Worm (Caenorhabditis elegans) whole organism, L1 larva: ENCODE results near the gene lec-2.

Experiments used
- ceh-82 ChIP-seq, 3 experiments: fragments of 150-350 bp in 1 of 3; sonication (generic microtip) in 2 of 3; optimal IDR thresholded peaks; 2 replicates each; lab custom pipeline; 2014 to 2017; ENCODE audit warnings: missing biosample characterization in 3 of 3, missing genetic modification characterization in 3 of 3
- efl-1 ChIP-seq, 4 experiments: fragments of 150-350 bp; optimal IDR thresholded peaks in 3 of 4; peaks in 1 of 4; 1 replicate in 1 of 4; 2 replicates in 3 of 4; lab custom pipeline; 2014; ENCODE audit warnings: missing biosample characterization in 2 of 4, missing genetic modification characterization in 2 of 4, missing genetic modification reagents in 2 of 4
- egl-27 ChIP-seq, 2 experiments: fragments of 150-350 bp in 1 of 2; sonication (generic microtip); optimal IDR thresholded peaks; 3 replicates each; lab custom pipeline; 2017 to 2018; ENCODE audit warnings: missing biosample characterization in 2 of 2, missing genetic modification characterization in 2 of 2, missing genetic modification reagents in 2 of 2
- elt-2 ChIP-seq: sonication (generic microtip); optimal IDR thresholded peaks from 2 replicates; lab custom pipeline; 2016; ENCODE audit warnings: missing genetic modification characterization, mild to moderate bottlenecking, inconsistent platforms, missing compliant biosample characterization, missing genetic modification reagents
- hlh-4 ChIP-seq: sonication (generic microtip); optimal IDR thresholded peaks from 2 replicates; lab custom pipeline; 2016; ENCODE audit warnings: mild to moderate bottlenecking, missing genetic modification characterization, missing compliant biosample characterization
- mdl-1 ChIP-seq, 2 experiments: fragments of 150-350 bp; optimal IDR thresholded peaks; 2 replicates each; lab custom pipeline; 2014 to 2017; ENCODE audit warnings: missing biosample characterization in 2 of 2, missing genetic modification characterization in 2 of 2, inconsistent platforms in 1 of 2
- nhr-11 ChIP-seq: fragments of 150-350 bp; optimal IDR thresholded peaks from 2 replicates; lab custom pipeline; 2014; ENCODE audit warnings: missing biosample characterization, missing genetic modification characterization
- nhr-12 ChIP-seq: sonication (generic microtip); optimal IDR thresholded peaks from 2 replicates; lab custom pipeline; 2017; ENCODE audit warnings: missing biosample characterization, missing genetic modification characterization
- nhr-76 ChIP-seq: sonication (generic microtip); optimal IDR thresholded peaks from 2 replicates; lab custom pipeline; 2017; ENCODE audit warnings: missing biosample characterization, missing genetic modification characterization
- snpc-4 ChIP-seq: fragments of 150-350 bp; optimal IDR thresholded peaks from 2 replicates; lab custom pipeline; 2014; ENCODE audit warnings: missing biosample characterization, missing genetic modification characterization
- swsn-7 ChIP-seq: sonication (generic microtip); optimal IDR thresholded peaks from 2 replicates; lab custom pipeline; 2016; ENCODE audit warnings: missing genetic modification characterization, missing compliant biosample characterization
- tlp-1 ChIP-seq: fragments of 150-350 bp; optimal IDR thresholded peaks from 2 replicates; lab custom pipeline; 2014; ENCODE audit warnings: missing biosample characterization, missing genetic modification characterization
- unc-62 ChIP-seq: fragments of 150-350 bp; optimal IDR thresholded peaks from 2 replicates; lab custom pipeline; 2014; ENCODE audit warnings: missing biosample characterization, missing genetic modification reagents, missing genetic modification characterization

DNA sequence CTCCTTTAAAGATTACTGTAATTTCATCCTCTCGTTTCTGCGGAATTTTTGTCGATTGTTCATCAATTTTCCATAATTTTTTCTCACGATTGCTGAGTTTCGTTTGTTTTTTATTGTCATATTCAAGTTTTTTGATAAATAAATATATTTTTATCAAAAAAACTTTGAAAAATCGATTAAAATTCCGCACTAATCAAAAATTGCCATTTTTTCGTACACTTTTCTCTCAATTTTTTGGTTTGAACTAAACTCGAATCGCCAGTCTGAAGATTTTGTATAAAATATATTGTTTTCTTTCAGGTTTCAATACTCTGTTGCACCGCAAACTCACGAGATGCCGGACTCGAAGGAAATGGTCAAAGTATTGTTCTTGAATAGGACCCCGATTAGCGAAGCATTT lies 24.9 kb upstream of the lec-2 start, which contains the start of gene ogr-2:
- TF ChIP-seq nhr-11 (tag; lab: Kevin White, UChicago) (no peak), mdl-1 (tag; optimal IDR thresholded peaks at IDR 0.05; lab: Kevin White, UChicago) (no peak), elt-2 (tag; lab: Kevin White, UChicago) (no peak), ceh-82 (tag; optimal IDR thresholded peaks at IDR 0.05; lab: Kevin White, UChicago) (no peak), snpc-4 (tag; lab: Kevin White, UChicago) (no peak), nhr-76 (no peak), nhr-12 (no peak), swsn-7 (tag; lab: Kevin White, UChicago) (no peak), efl-1 (optimal IDR thresholded peaks at IDR 0.05; lab: Kevin White, UChicago) (no peak), efl-1 (GFP tag; optimal IDR thresholded peaks at IDR 0.05 in 1 of 2; lab: Kevin White, UChicago) (no peak), egl-27 (tag; optimal IDR thresholded peaks at IDR 0.05; lab: Kevin White, UChicago) (no peak), unc-62 (GFP tag; lab: Kevin White, UChicago) (no peak), hlh-4 (no peak), tlp-1 (tag; lab: Kevin White, UChicago) (no peak)
